Fruit fly (Drosophila melanogaster) S2 (cell line): ENCODE results near the gene CG43760.

Experiments
- CG8478 ChIP-seq: fragments of >200 bp; optimal IDR thresholded peaks from 2 replicates; lab custom pipeline; 2018
- CTCF ChIP-seq, 2 experiments: fragments of >200 bp; optimal IDR thresholded peaks; 2 replicates each; lab custom pipeline; 2018

DNA sequence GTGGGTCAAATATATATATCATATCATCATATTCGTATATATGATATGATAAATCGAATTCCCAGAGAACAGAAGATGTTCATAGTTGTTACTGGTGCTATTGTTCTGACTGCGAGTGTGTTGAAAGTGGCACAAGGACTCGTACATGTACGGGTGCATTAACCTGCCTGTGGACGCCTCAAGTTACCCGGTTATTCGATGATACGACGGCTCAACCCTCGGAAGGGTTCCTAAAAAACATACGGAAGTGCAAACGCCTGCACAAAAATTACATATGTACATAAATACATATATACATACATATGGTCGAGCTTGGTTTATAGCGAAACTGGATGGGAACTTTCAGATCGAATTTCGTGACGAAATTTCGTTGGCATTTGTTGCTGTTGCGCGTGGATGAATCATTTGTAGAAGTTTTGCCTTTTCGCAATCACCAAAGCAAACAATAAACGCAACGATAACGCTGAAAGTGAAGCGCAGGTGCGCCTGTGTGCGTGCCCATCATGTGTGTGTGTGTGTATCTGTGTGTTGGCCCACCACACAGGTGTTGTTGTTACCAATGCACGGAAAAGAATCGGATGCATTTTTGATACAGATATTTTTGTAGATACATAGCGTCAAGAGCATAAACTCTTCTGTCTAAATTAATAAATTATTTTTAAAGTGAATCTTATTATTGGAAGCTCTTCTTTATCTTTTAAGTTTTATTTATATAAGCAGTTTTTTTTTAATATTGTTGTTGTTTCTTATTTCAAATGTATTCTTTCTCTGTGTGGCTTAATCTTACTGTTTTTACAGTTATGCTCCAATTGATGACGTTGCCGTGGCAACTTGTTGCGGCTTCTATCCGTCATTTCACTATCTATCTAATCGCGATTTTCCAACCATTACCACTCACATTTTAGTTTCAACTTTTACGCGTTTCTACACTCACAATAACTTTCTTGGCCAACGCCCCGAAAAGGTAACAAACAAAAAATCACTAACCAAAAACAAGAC lies 14.9 kb downstream of the CG43760 start:
- TF ChIP-seq CTCF (optimal IDR thresholded peaks at IDR 0.05; lab: Kevin White, UChicago) = no peak
- TF ChIP-seq CG8478 = no peak
